Worm (Caenorhabditis elegans): ENCODE results near the gene sec-10.

- TF ChIP-seq mdl-1 (tag; optimal IDR thresholded peaks at IDR 0.05) (no peak), pha-4 (GFP tag; IDR thresholded peaks at IDR 0.05) (no peak), pha-4 (tag; optimal IDR thresholded peaks at IDR 0.05) (no peak), fos-1 (tag; optimal IDR thresholded peaks at IDR 0.05) (no peak), lin-39 (tag; optimal IDR thresholded peaks at IDR 0.05) (no peak), duxl-1 (tag; optimal IDR thresholded peaks at IDR 0.05; ENCODE audit: poor library complexity) (no peak), skn-1 (tag; optimal IDR thresholded peaks at IDR 0.05) (no peak), egl-27 (tag; optimal IDR thresholded peaks at IDR 0.05) (no peak), ces-1 (GFP tag; optimal IDR thresholded peaks at IDR 0.05) (no peak), Y5F2A.4 (GFP tag; optimal IDR thresholded peaks at IDR 0.05) (no peak), tag-97 (GFP tag; IDR thresholded peaks at IDR 0.05) (no peak)
Measured at ce11 chrIV:7754114-7754513, 28.2 kb downstream of the sec-10 start.
